Worm (Caenorhabditis elegans): ENCODE data around the gene W06F12.3.

W06F12.3 gene

DNA sequence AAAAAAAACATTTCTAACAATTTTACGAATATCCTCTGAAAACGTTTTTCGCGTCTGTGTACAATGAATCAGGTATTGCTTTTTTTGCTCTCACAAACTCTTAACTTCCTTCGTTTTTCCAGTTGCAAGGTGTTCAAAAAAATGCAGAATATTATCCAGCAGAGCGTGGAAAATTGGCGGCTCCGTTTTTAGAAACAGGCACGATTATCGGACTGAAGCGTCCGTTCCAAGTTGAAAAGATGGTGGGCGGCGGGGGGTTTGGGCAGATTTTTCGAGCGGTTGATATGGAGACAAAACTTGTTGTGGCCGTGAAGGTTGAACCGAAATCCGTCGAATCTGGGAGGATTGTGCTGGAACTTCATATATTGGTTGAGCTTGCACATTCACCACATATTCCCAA is at the start of gene W06F12.3:
Gene W06F12.3, plus strand, starts transcription at position 23 of the 400 bp plus-strand sequence.
- TF ChIP-seq nhr-43 (tag; optimal IDR thresholded peaks at IDR 0.05; ENCODE audit: poor library complexity, severe bottlenecking) (no peak), jun-1 (tag; optimal IDR thresholded peaks at IDR 0.05) (no peak), aly-2 (tag; optimal IDR thresholded peaks at IDR 0.05) (no peak), fkh-10 (GFP tag; optimal IDR thresholded peaks at IDR 0.05) (no peak), nhr-28 (tag; optimal IDR thresholded peaks at IDR 0.05) (no peak), elt-1 (tag; optimal IDR thresholded peaks at IDR 0.05) (no peak), nfya-1 (tag; optimal IDR thresholded peaks at IDR 0.05; ENCODE audit: insufficient read depth) (no peak)

DNA sequence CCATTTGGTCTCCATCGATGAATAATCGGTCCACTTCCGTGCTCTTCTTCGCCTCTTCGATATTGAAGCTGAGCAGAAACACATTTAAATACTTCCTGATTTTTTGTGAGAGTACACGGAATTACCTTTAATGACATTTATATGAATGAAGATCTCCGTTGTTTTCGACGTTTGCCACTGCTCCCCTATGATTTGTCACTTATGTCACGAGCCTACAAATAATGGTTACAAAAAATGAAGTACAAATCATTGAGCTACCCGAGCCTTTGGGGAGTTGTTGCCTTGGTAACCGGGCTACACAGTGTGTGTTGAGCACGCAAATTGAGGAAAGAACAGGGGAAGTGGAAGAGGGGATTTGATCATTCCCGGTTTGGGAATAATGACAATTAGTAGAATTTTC is 48.5 kb upstream of the W06F12.3 start, which contains the start of gene dyf-2:
Gene dyf-2, minus strand, starts transcription at position 137 of the 400 bp plus-strand sequence.
- no peak for TF ChIP-seq zag-1 (tag; optimal IDR thresholded peaks at IDR 0.05)
- TF ChIP-seq pha-4 (tag; optimal IDR thresholded peaks at IDR 0.05): no peak

DNA sequence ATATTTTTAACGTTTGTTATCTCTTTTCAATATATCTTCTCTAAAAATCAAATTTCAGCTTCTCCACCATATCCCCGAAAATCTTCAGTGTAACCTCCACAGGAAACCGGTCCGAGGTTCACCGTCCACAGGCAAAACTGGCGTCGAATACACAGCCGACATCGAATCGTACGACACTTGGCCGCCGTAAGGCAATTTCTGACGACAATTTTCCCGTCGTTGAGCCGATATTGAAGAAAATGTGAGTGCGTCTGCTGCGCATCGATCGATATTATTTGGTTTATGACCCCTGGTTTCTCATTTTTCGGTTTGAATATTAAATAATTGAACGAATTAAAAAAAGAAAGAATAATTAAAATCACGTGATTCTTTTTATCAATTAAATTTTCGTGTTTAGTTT is 47.6 kb upstream of the W06F12.3 start, which contains the start of gene cul-2:
Gene cul-2, plus strand, starts transcription at position 59 of the 400 bp plus-strand sequence.
- TF ChIP-seq skn-1 (tag; optimal IDR thresholded peaks at IDR 0.05) (no peak), elt-1 (tag; optimal IDR thresholded peaks at IDR 0.05) (no peak), lin-39 (tag; optimal IDR thresholded peaks at IDR 0.05) (peak; percentile 18), pha-4 (tag; optimal IDR thresholded peaks at IDR 0.05) (peak; percentile 35), fkh-10 (GFP tag; optimal IDR thresholded peaks at IDR 0.05) (no peak), ztf-4 (tag; optimal IDR thresholded peaks at IDR 0.05) (no peak), lin-15B (tag; optimal IDR thresholded peaks at IDR 0.05) (peak; percentile 43), zag-1 (tag; optimal IDR thresholded peaks at IDR 0.05) (no peak), nhr-25 (tag; optimal IDR thresholded peaks at IDR 0.05) (peak; percentile 38), ama-1 (optimal IDR thresholded peaks at IDR 0.05) (peak; percentile 10), hmg-11 (tag; optimal IDR thresholded peaks at IDR 0.05) (peak; percentile 60), ztf-11 (tag; optimal IDR thresholded peaks at IDR 0.05) (no peak), lsy-12 (tag; optimal IDR thresholded peaks at IDR 0.05) (no peak), aly-2 (tag; optimal IDR thresholded peaks at IDR 0.05) (no peak), nhr-67 (tag; optimal IDR thresholded peaks at IDR 0.05) (no peak), nhr-11 (tag; optimal IDR thresholded peaks at IDR 0.05) (no peak), nfya-1 (tag; optimal IDR thresholded peaks at IDR 0.05; ENCODE audit: insufficient read depth) (peak; percentile 36)

DNA sequence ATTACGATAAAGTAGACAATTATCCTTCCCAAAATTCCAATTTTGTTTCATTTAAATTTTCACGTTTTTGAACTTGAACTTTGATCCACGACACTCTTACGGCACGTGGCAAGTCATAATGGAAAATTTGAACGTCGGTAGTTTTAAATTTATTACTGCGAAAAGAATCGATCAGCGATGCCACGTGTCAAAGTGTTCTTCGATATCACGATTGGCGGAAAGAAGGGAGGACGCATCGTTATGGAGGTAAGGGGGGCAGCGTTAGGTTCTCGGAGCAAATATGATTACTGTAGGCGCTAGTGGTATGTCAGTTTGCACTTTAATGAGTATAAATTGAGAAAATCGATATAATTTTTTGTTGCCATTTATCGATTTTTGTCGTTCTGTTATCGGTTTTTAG is 42.3 kb upstream of the W06F12.3 start, which contains the start of gene cyn-2:
Gene cyn-2, plus strand, starts transcription at position 114 of the 400 bp plus-strand sequence.
- TF ChIP-seq ceh-16 (tag; optimal IDR thresholded peaks at IDR 0.05): no peak
- TF ChIP-seq ceh-28 (tag; optimal IDR thresholded peaks at IDR 0.05): peak; percentile 27

DNA sequence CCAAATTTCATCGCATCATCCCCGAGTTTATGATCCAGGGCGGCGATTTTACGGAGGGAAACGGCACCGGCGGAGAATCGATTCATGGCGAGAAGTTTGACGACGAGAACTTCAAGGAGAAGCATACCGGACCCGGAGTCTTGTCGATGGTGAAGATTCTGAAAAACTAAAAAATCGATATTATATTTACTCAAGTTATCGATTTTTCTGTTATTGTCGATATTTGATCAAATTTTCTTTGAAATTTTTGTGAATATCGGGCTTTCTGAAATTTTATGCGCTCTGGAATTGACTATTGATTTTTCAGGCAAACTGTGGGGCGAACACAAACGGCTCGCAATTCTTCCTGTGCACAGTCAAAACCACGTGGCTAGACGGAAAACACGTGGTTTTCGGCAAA is 41.6 kb upstream of the W06F12.3 start:
- TF ChIP-seq nhr-28 (tag; optimal IDR thresholded peaks at IDR 0.05): no peak
- TF ChIP-seq ceh-28 (tag; optimal IDR thresholded peaks at IDR 0.05): peak; percentile 57

DNA sequence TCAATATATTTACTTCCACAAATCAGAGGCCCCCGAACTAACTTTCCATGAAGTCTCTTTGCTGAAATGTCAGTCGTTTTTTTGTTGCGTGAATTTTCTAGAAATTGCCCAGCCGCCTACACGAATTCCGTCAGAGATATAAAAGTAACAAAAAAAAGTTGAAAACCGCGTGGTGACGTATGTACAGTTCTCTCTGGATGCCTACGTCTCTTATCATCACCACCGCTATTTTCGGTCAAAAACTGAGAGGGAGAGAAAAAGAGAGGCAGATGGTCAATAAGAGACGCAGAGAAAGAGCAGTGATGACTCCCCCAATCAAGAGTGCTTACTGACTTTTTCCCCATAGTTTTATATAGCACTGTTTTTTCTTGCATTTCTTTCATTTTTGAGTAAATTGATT is 40.8 kb upstream of the W06F12.3 start:
- no peak for TF ChIP-seq egl-5 (tag; optimal IDR thresholded peaks at IDR 0.05)
- peak; percentile 96 for TF ChIP-seq pha-4 (tag; optimal IDR thresholded peaks at IDR 0.05)
- TF ChIP-seq R02D3.7 (tag; optimal IDR thresholded peaks at IDR 0.05): no peak
- no peak for TF ChIP-seq elt-3 (tag; optimal IDR thresholded peaks at IDR 0.05)
- TF ChIP-seq ceh-82 (tag; optimal IDR thresholded peaks at IDR 0.05): no peak
- no peak for TF ChIP-seq aly-2 (tag; optimal IDR thresholded peaks at IDR 0.05)
- TF ChIP-seq nhr-12 (tag; optimal IDR thresholded peaks at IDR 0.05): no peak
- TF ChIP-seq ZK546.5 (tag; optimal IDR thresholded peaks at IDR 0.05): no peak
- TF ChIP-seq lin-15B (tag; optimal IDR thresholded peaks at IDR 0.05): no peak
- TF ChIP-seq nfya-1 (tag; optimal IDR thresholded peaks at IDR 0.05; ENCODE audit: insufficient read depth): peak; percentile 52
- TF ChIP-seq eor-1 (tag; optimal IDR thresholded peaks at IDR 0.05): no peak
- no peak for TF ChIP-seq unc-62 (GFP tag; optimal IDR thresholded peaks at IDR 0.05)
- no peak for TF ChIP-seq fkh-2 (tag; optimal IDR thresholded peaks at IDR 0.05)
- TF ChIP-seq ceh-9 (tag; optimal IDR thresholded peaks at IDR 0.05): no peak
- no peak for TF ChIP-seq fkh-10 (GFP tag; optimal IDR thresholded peaks at IDR 0.05)
- TF ChIP-seq tbx-2 (tag; optimal IDR thresholded peaks at IDR 0.05): no peak
- TF ChIP-seq nhr-23 (tag; optimal IDR thresholded peaks at IDR 0.05): no peak
- TF ChIP-seq hmg-11 (tag; optimal IDR thresholded peaks at IDR 0.05): no peak
- no peak for TF ChIP-seq ceh-16 (tag; optimal IDR thresholded peaks at IDR 0.05)
- no peak for TF ChIP-seq mdl-1 (tag; optimal IDR thresholded peaks at IDR 0.05)
- no peak for TF ChIP-seq ama-1 (optimal IDR thresholded peaks at IDR 0.05)
- TF ChIP-seq fos-1 (tag; optimal IDR thresholded peaks at IDR 0.05): no peak
- TF ChIP-seq nhr-67 (tag; optimal IDR thresholded peaks at IDR 0.05): no peak
- TF ChIP-seq ceh-28 (tag; optimal IDR thresholded peaks at IDR 0.05): peak; percentile 51
- peak; percentile 10 for TF ChIP-seq jun-1 (tag; optimal IDR thresholded peaks at IDR 0.05)
- TF ChIP-seq pqm-1 (tag; optimal IDR thresholded peaks at IDR 0.05): peak; percentile 61
- TF ChIP-seq ztf-4 (tag; optimal IDR thresholded peaks at IDR 0.05): no peak
- TF ChIP-seq nhr-76 (tag; optimal IDR thresholded peaks at IDR 0.05): no peak
- no peak for TF ChIP-seq lin-39 (tag; optimal IDR thresholded peaks at IDR 0.05)
- TF ChIP-seq lsy-12 (tag; optimal IDR thresholded peaks at IDR 0.05): peak; percentile 9
- no peak for TF ChIP-seq nhr-25 (tag; optimal IDR thresholded peaks at IDR 0.05)
- TF ChIP-seq nhr-77 (tag; optimal IDR thresholded peaks at IDR 0.05): no peak
- TF ChIP-seq snpc-4 (tag; optimal IDR thresholded peaks at IDR 0.05): no peak
- TF ChIP-seq sea-2 (GFP tag; optimal IDR thresholded peaks at IDR 0.05): no peak

All from whole organism, L3 larva.